Worm (Caenorhabditis elegans) whole organism, L4/young adult: ENCODE data around the gene tag-266.

Source experiments
- W03F9.2 ChIP-seq: fragments of 150-350 bp; optimal IDR thresholded peaks from 2 replicates; lab custom pipeline; 2014; ENCODE audit warnings: missing biosample characterization, missing genetic modification characterization
- dao-5 ChIP-seq: sonication (generic microtip); optimal IDR thresholded peaks from 2 replicates; lab custom pipeline; 2016; ENCODE audit warnings: missing genotype, missing genetic modification characterization, moderate library complexity, missing compliant biosample characterization
- him-1 ChIP-seq: sonication (generic microtip); optimal IDR thresholded peaks from 2 replicates; lab custom pipeline; 2016; ENCODE audit warnings: missing genotype, missing genetic modification reagents, missing genetic modification characterization, missing compliant biosample characterization

ce11 chrIII:649935-650334 lies 9.9 kb upstream of the tag-266 start:
- TF ChIP-seq him-1 (tag; lab: Kevin White, UChicago): no peak
- TF ChIP-seq dao-5 (tag; lab: Kevin White, UChicago): no peak
- no peak for TF ChIP-seq W03F9.2
